Worm (Caenorhabditis elegans): Measurements from ENCODE around the gene dmsr-3.
A peak's percentile ranks its signal among the peaks of the same experiment; 100 is the strongest.

Gene dmsr-3

DNA sequence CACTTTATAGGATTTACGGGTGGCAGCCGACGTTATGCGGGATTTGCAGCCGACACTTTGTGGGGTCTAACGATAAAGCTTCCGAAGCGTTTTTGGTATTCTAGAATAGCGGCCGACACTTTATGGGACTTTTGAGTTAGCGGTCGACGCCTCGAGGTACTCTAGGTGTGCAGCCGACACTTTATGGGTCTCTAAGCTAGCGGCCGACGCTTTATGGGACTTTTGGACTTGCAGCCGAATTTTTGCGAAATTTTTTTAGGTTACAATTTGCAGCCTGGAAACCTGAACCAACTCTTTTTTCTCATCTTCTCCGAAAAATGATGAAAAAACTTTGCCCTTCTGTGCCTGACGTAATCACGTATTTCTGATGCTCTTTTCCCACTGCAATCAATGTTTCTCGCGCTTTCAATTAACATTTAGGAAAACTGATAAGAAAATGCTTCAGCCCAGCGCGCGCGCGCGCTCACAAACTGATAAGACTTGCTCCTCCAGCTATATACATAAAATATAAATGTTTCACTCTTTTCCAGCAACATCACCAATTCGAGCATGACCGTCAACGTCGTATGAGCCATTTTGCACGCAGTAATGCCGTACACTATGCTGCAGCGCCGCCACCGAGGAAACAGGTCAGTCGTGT, 56.7 kb downstream of the dmsr-3 start (continued):
- no peak for TF ChIP-seq efl-1 (optimal IDR thresholded peaks at IDR 0.05)
- peak in 1 of 2 experiments; percentile 70 for TF ChIP-seq efl-1 (GFP tag; optimal IDR thresholded peaks at IDR 0.05 in 1 of 2)
- TF ChIP-seq isw-1 (GFP tag; IDR thresholded peaks at IDR 0.05): no peak
- no peak for TF ChIP-seq ztf-4 (tag; optimal IDR thresholded peaks at IDR 0.05)
- no peak for TF ChIP-seq snu-23 (GFP tag; optimal IDR thresholded peaks at IDR 0.05)
- no peak for TF ChIP-seq nhr-77 (tag; optimal IDR thresholded peaks at IDR 0.05)
- no peak for TF ChIP-seq sup-37 (GFP tag; optimal IDR thresholded peaks at IDR 0.05)
- TF ChIP-seq hpl-2 (GFP tag; optimal IDR thresholded peaks at IDR 0.05): no peak
- TF ChIP-seq jun-1 (tag; optimal IDR thresholded peaks at IDR 0.05): peak; percentile 25
- TF ChIP-seq nhr-71 (tag; optimal IDR thresholded peaks at IDR 0.05): peak; percentile 16
- TF ChIP-seq ama-1 (optimal IDR thresholded peaks at IDR 0.05): no peak
- TF ChIP-seq egl-13 (tag; optimal IDR thresholded peaks at IDR 0.05): no peak
- TF ChIP-seq C04F5.9 (tag; optimal IDR thresholded peaks at IDR 0.05): no peak
- no peak for TF ChIP-seq xbp-1 (tag; optimal IDR thresholded peaks at IDR 0.05)
- peak; percentile 89 for TF ChIP-seq elt-2 (tag; optimal IDR thresholded peaks at IDR 0.05)
- no peak for TF ChIP-seq rnt-1 (tag; optimal IDR thresholded peaks at IDR 0.05)
- TF ChIP-seq egl-27 (tag; optimal IDR thresholded peaks at IDR 0.05): no peak
- TF ChIP-seq C34B4.2 (tag; optimal IDR thresholded peaks at IDR 0.05): no peak
- no peak for TF ChIP-seq fkh-10 (GFP tag; optimal IDR thresholded peaks at IDR 0.05)
- no peak for TF ChIP-seq lin-15B (tag; optimal IDR thresholded peaks at IDR 0.05)
- TF ChIP-seq nhr-84 (tag; optimal IDR thresholded peaks at IDR 0.05): no peak
- no peak for TF ChIP-seq nhr-12 (tag; optimal IDR thresholded peaks at IDR 0.05)
- no peak for TF ChIP-seq lin-39 (tag; optimal IDR thresholded peaks at IDR 0.05)

DNA sequence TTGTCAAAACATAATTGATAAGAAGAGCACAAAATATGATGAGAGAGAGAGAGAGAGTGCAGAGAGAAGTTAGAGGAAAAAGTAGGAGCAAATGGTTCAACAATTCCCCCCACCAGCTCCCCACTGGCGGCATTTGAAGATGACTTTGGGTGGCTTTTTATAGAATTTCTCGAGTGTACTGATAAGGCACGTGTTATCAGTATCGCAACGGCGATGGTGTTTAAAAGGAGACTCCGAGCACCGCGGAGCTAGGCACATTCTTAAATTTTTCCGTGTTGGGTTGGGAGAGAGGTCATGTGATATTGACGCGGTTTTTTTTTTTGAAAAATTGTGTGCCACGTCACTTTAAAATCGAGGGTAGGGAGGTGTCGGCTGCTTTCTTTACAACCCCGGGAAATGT, 57.5 kb downstream of the dmsr-3 start:
- TF ChIP-seq ceh-8 (GFP tag; optimal IDR thresholded peaks at IDR 0.05) (no peak), mab-9 (GFP tag; IDR thresholded peaks at IDR 0.05) (no peak), F16B12.6 (tag; optimal IDR thresholded peaks at IDR 0.05) (no peak), efl-1 (optimal IDR thresholded peaks at IDR 0.05) (no peak), efl-1 (GFP tag; optimal IDR thresholded peaks at IDR 0.05 in 1 of 2) (no peak), aha-1 (tag; optimal IDR thresholded peaks at IDR 0.05) (no peak), nhr-77 (tag; optimal IDR thresholded peaks at IDR 0.05) (no peak), nhr-47 (tag; optimal IDR thresholded peaks at IDR 0.05) (no peak), tlp-1 (tag; optimal IDR thresholded peaks at IDR 0.05) (peak; percentile 18), unc-62 (GFP tag; optimal IDR thresholded peaks at IDR 0.05) (no peak), dsc-1 (tag; optimal IDR thresholded peaks at IDR 0.05) (no peak), dpl-1 (GFP tag; optimal IDR thresholded peaks at IDR 0.05) (no peak), fkh-4 (tag; optimal IDR thresholded peaks at IDR 0.05; ENCODE audit: borderline replicate concordance) (no peak), C16A3.4 (tag; optimal IDR thresholded peaks at IDR 0.05) (no peak), mep-1 (tag; optimal IDR thresholded peaks at IDR 0.05) (no peak), lsy-2 (tag; optimal IDR thresholded peaks at IDR 0.05) (peak in 1 of 2 experiments; percentile 21), mdl-1 (tag; optimal IDR thresholded peaks at IDR 0.05) (peak in 1 of 2 experiments; percentile 46), lin-35 (GFP tag; optimal IDR thresholded peaks at IDR 0.05) (peak in 1 of 2 experiments; percentile 52), lin-39 (tag; optimal IDR thresholded peaks at IDR 0.05) (no peak), nhr-71 (tag; optimal IDR thresholded peaks at IDR 0.05) (peak; percentile 33), fkh-10 (GFP tag; optimal IDR thresholded peaks at IDR 0.05) (no peak), nhr-11 (tag; optimal IDR thresholded peaks at IDR 0.05) (no peak), isw-1 (GFP tag; IDR thresholded peaks at IDR 0.05) (no peak), sox-4 (tag; optimal IDR thresholded peaks at IDR 0.05) (no peak), snpc-4 (tag; optimal IDR thresholded peaks at IDR 0.05) (peak; percentile 33), C34B4.2 (tag; optimal IDR thresholded peaks at IDR 0.05) (no peak), fkh-8 (tag; optimal IDR thresholded peaks at IDR 0.05) (no peak), ztf-11 (tag; optimal IDR thresholded peaks at IDR 0.05) (no peak), pqm-1 (tag; optimal IDR thresholded peaks at IDR 0.05) (peak; percentile 23), unc-86 (tag; optimal IDR thresholded peaks at IDR 0.05) (no peak), unc-98 (GFP tag; IDR thresholded peaks at IDR 0.05) (no peak), nhr-20 (tag; optimal IDR thresholded peaks at IDR 0.05) (peak; percentile 14), blmp-1 (tag; optimal IDR thresholded peaks at IDR 0.05) (no peak), nhr-90 (tag; optimal IDR thresholded peaks at IDR 0.05; ENCODE audit: poor library complexity) (peak; percentile 62), sup-37 (GFP tag; optimal IDR thresholded peaks at IDR 0.05) (no peak), elt-2 (tag; optimal IDR thresholded peaks at IDR 0.05) (peak; percentile 99), C04F5.9 (tag; optimal IDR thresholded peaks at IDR 0.05) (no peak), efl-3 (GFP tag; optimal IDR thresholded peaks at IDR 0.05) (no peak)
